Worm (Caenorhabditis elegans) whole organism, early embryonic: ENCODE measurements around the gene tyr-2.

Experiments
- B0310.2 ChIP-seq: sonication (generic microtip); optimal IDR thresholded peaks from 2 replicates; lab custom pipeline; 2016; ENCODE audit warnings: mild to moderate bottlenecking, missing genetic modification characterization, missing compliant biosample characterization
- ama-1 ChIP-seq: fragments of 150-350 bp; optimal IDR thresholded peaks from 2 replicates; lab custom pipeline; 2014
- ceh-13 ChIP-seq: fragments of 200-800 bp; sonication (Bioruptor generic); optimal IDR thresholded peaks from 2 replicates; lab custom pipeline; 2018; ENCODE audit warnings: mild to moderate bottlenecking, missing genetic modification characterization, missing compliant biosample characterization
- ets-7 ChIP-seq: sonication (generic microtip); optimal IDR thresholded peaks from 2 replicates; lab custom pipeline; 2016; ENCODE audit warnings: missing genotype, missing genetic modification characterization, missing compliant biosample characterization
- hmg-4 ChIP-seq: fragments of 200-800 bp; sonication (Bioruptor generic); optimal IDR thresholded peaks from 2 replicates; lab custom pipeline; 2018; ENCODE audit warnings: mild to moderate bottlenecking, missing genetic modification characterization, missing compliant biosample characterization
- hnd-1 ChIP-seq: sonication (generic microtip); optimal IDR thresholded peaks from 2 replicates; lab custom pipeline; 2016; ENCODE audit warnings: missing genetic modification characterization, missing compliant biosample characterization
- pes-1 ChIP-seq: fragments of 200-800 bp; sonication (Bioruptor generic); IDR thresholded peaks from 2 replicates; pipeline ENCODE4 v1.3.6; 2022; ENCODE audit warnings: missing genetic modification reagents, missing genetic modification characterization, missing compliant biosample characterization
- scrt-1 ChIP-seq: fragments of 200-800 bp; sonication (Bioruptor generic); IDR thresholded peaks from 2 replicates; pipeline ENCODE4 v1.3.6; 2022; ENCODE audit warnings: missing genetic modification characterization, missing compliant biosample characterization

ce11 chrIII:13761022-13761421 is 17.0 kb downstream of the tyr-2 start:
- no peak for TF ChIP-seq ama-1 (lab: Kevin White, UChicago)
- no peak for TF ChIP-seq pes-1 (GFP tag; lab: Robert Waterston, UW)
- no peak for TF ChIP-seq ets-7 (tag; lab: Kevin White, UChicago)
- TF ChIP-seq ceh-13 (GFP tag; lab: Kevin White, UChicago): no peak
- TF ChIP-seq hmg-4: no peak
- TF ChIP-seq B0310.2 (tag; lab: Kevin White, UChicago): no peak
- TF ChIP-seq hnd-1: no peak
- no peak for TF ChIP-seq scrt-1 (GFP tag; lab: Robert Waterston, UW)
